Fruit fly (Drosophila melanogaster) whole organism, embryonic: ENCODE data around the gene cu.

Experiments
- BEAF-32 ChIP-seq: fragments of 200-800 bp; sonication (Bioruptor generic); optimal IDR thresholded peaks from 3 replicates; lab custom pipeline; 2017; ENCODE audit warnings: missing biosample characterization, missing genetic modification characterization, mild to moderate bottlenecking, moderate library complexity, missing genetic modification reagents
- Bgb ChIP-seq: fragments of 200-800 bp; sonication (Bioruptor generic); IDR thresholded peaks from 2 replicates; pipeline ENCODE4 v1.3.6; 2022; ENCODE audit warnings: missing biosample characterization, missing genetic modification characterization; ENCODE audit not compliant: partially characterized antibody
- CG10543 ChIP-seq: fragments of 200-800 bp; sonication (Bioruptor generic); optimal IDR thresholded peaks from 3 replicates; lab custom pipeline; 2017; ENCODE audit warnings: missing biosample characterization, mild to moderate bottlenecking, missing genetic modification characterization, moderate library complexity
- CG11093 ChIP-seq: fragments of 200-800 bp; sonication (Bioruptor generic); IDR thresholded peaks from 3 replicates; pipeline ENCODE4 v1.3.6; 2022; ENCODE audit warnings: missing biosample characterization, missing genetic modification characterization
- CG11695 ChIP-seq: fragments of 200-800 bp; sonication (Bioruptor generic); IDR thresholded peaks from 3 replicates; pipeline ENCODE4 v1.3.6; 2022; ENCODE audit warnings: missing biosample characterization, missing genetic modification characterization
- CG11723 ChIP-seq: fragments of 200-800 bp; sonication (Bioruptor generic); optimal IDR thresholded peaks from 2 replicates; lab custom pipeline; 2017; ENCODE audit warnings: missing biosample characterization, mild to moderate bottlenecking, missing genetic modification characterization
- CG13296 ChIP-seq: fragments of 200-800 bp; sonication (Bioruptor generic); optimal IDR thresholded peaks from 3 replicates; lab custom pipeline; 2018; ENCODE audit warnings: missing biosample characterization, mild to moderate bottlenecking, missing genetic modification characterization
- CG15514 ChIP-seq: fragments of 200-800 bp; sonication (Bioruptor generic); optimal IDR thresholded peaks from 3 replicates; lab custom pipeline; 2017; ENCODE audit warnings: missing biosample characterization, missing genetic modification characterization, mild to moderate bottlenecking, moderate library complexity, missing genetic modification reagents
- CG1602 ChIP-seq: fragments of 200-800 bp; sonication (Bioruptor generic); optimal IDR thresholded peaks from 3 replicates; lab custom pipeline; 2016; ENCODE audit warnings: missing biosample characterization, missing genetic modification characterization
- CG2116 ChIP-seq: fragments of 200-800 bp; sonication (Bioruptor generic); optimal IDR thresholded peaks from 3 replicates; lab custom pipeline; 2018; ENCODE audit warnings: missing biosample characterization, mild to moderate bottlenecking, missing genetic modification characterization
- CG2202 ChIP-seq: fragments of 200-800 bp; sonication (Bioruptor generic); optimal IDR thresholded peaks from 2 replicates; lab custom pipeline; 2018; ENCODE audit warnings: missing biosample characterization, mild to moderate bottlenecking, missing genetic modification characterization
- CG31365 ChIP-seq: fragments of 200-800 bp; sonication (Bioruptor generic); optimal IDR thresholded peaks from 2 replicates; lab custom pipeline; 2018; ENCODE audit warnings: missing biosample characterization, mild to moderate bottlenecking, missing genetic modification characterization
- CG32772 ChIP-seq: fragments of 200-800 bp; sonication (Bioruptor generic); IDR thresholded peaks from 2 replicates; pipeline ENCODE4 v1.3.6; 2022; ENCODE audit warnings: missing biosample characterization, missing genetic modification characterization
- CG4820 ChIP-seq: fragments of 200-800 bp; sonication (Bioruptor generic); optimal IDR thresholded peaks from 3 replicates; lab custom pipeline; 2016; ENCODE audit warnings: missing biosample characterization, missing genetic modification characterization
- CG6654 ChIP-seq: fragments of 200-800 bp; sonication (Bioruptor generic); optimal IDR thresholded peaks from 2 replicates; lab custom pipeline; 2017; ENCODE audit warnings: missing biosample characterization, mild to moderate bottlenecking, missing genetic modification characterization
- CG6854 ChIP-seq: fragments of 200-800 bp; sonication (Bioruptor generic); optimal IDR thresholded peaks from 3 replicates; lab custom pipeline; 2017; ENCODE audit warnings: missing biosample characterization, mild to moderate bottlenecking, missing genetic modification characterization
- CG7556 ChIP-seq: fragments of 200-800 bp; sonication (Bioruptor generic); optimal IDR thresholded peaks from 2 replicates; lab custom pipeline; 2017; ENCODE audit warnings: missing biosample characterization, mild to moderate bottlenecking, missing genetic modification characterization
- CG8290 ChIP-seq, 3 experiments: fragments of 200-800 bp; sonication (Bioruptor generic); optimal IDR thresholded peaks; 2 replicates each; lab custom pipeline; 2016 to 2019; ENCODE audit warnings: missing biosample characterization in 3 of 3, missing genetic modification characterization in 3 of 3, mild to moderate bottlenecking in 2 of 3, moderate library complexity in 1 of 3
- CG9727 ChIP-seq: fragments of 200-800 bp; sonication (Bioruptor generic); optimal IDR thresholded peaks from 3 replicates; lab custom pipeline; 2017; ENCODE audit warnings: missing biosample characterization, mild to moderate bottlenecking, missing genetic modification characterization
- Doc3 ChIP-seq: fragments of 200-800 bp; sonication (Bioruptor generic); IDR thresholded peaks from 3 replicates; pipeline ENCODE4 v1.3.6; 2022; ENCODE audit warnings: missing biosample characterization, missing genetic modification characterization; ENCODE audit not compliant: partially characterized antibody
- Dref ChIP-seq: fragments of 200-800 bp; sonication (Bioruptor generic); IDR thresholded peaks from 2 replicates; pipeline ENCODE4 v1.3.6; 2022; ENCODE audit warnings: missing biosample characterization, missing genetic modification characterization
- Eip74EF ChIP-seq, 2 experiments: fragments of 200-800 bp in 1 of 2; fragments of >200 bp in 1 of 2; sonication (Bioruptor generic) in 1 of 2; optimal IDR thresholded peaks; 2 replicates each; lab custom pipeline; 2017 to 2019; ENCODE audit warnings: missing biosample characterization in 2 of 2, missing genetic modification characterization in 2 of 2, mild to moderate bottlenecking in 1 of 2, moderate library complexity in 1 of 2
- HLH4C ChIP-seq: fragments of 200-800 bp; sonication (Bioruptor generic); IDR thresholded peaks from 3 replicates; pipeline ENCODE4 v1.3.6; 2022; ENCODE audit warnings: missing biosample characterization, missing genetic modification characterization; ENCODE audit not compliant: partially characterized antibody
- HLHmδ ChIP-seq: fragments of 200-800 bp; sonication (Bioruptor generic); optimal IDR thresholded peaks from 2 replicates; lab custom pipeline; 2018; ENCODE audit warnings: missing biosample characterization, mild to moderate bottlenecking, missing genetic modification characterization, moderate library complexity
- MBD-R2 ChIP-seq: fragments of 200-800 bp; sonication (Bioruptor generic); IDR thresholded peaks from 2 replicates; pipeline ENCODE4 v1.3.6; 2022; ENCODE audit warnings: missing biosample characterization, missing genetic modification characterization
- NFAT ChIP-seq: fragments of 200-800 bp; sonication (Bioruptor generic); IDR thresholded peaks from 2 replicates; pipeline ENCODE4 v1.3.6; 2022; ENCODE audit warnings: missing biosample characterization, missing genetic modification characterization
- NfI ChIP-seq: fragments of 200-800 bp; sonication (Bioruptor generic); optimal IDR thresholded peaks from 3 replicates; lab custom pipeline; 2018; ENCODE audit warnings: missing biosample characterization, mild to moderate bottlenecking, missing genetic modification characterization, moderate library complexity
- Pdp1 ChIP-seq, 2 experiments: fragments of 200-800 bp; sonication (Bioruptor generic); optimal IDR thresholded peaks; 3 replicates each; lab custom pipeline; 2016; ENCODE audit warnings: missing biosample characterization in 2 of 2, missing genetic modification characterization in 2 of 2, mild to moderate bottlenecking in 1 of 2, moderate library complexity in 1 of 2
- Scr ChIP-seq: fragments of 200-800 bp; sonication (Bioruptor generic); IDR thresholded peaks from 2 replicates; pipeline ENCODE4 v1.3.6; 2022; ENCODE audit warnings: missing biosample characterization, missing genetic modification characterization; ENCODE audit not compliant: partially characterized antibody
- Sin3A ChIP-seq: fragments of >200 bp; optimal IDR thresholded peaks from 2 replicates; lab custom pipeline; 2018
- TFAM ChIP-seq: fragments of 200-800 bp; sonication (Bioruptor generic); optimal IDR thresholded peaks from 2 replicates; lab custom pipeline; 2017; ENCODE audit warnings: missing biosample characterization, missing genetic modification characterization, inconsistent platforms
- ase ChIP-seq: fragments of 200-800 bp; sonication (Bioruptor generic); IDR thresholded peaks from 3 replicates; pipeline ENCODE4 v1.3.6; 2022; ENCODE audit warnings: missing biosample characterization, missing genetic modification characterization
- ci ChIP-seq: fragments of 200-800 bp; sonication (Bioruptor generic); IDR thresholded peaks from 3 replicates; pipeline ENCODE4 v1.3.6; 2022; ENCODE audit warnings: missing biosample characterization, missing genetic modification characterization
- crp ChIP-seq, 2 experiments: fragments of 200-800 bp; sonication (Bioruptor generic); optimal IDR thresholded peaks; 2 replicates in 1 of 2; 3 replicates in 1 of 2; lab custom pipeline; 2017; ENCODE audit warnings: missing biosample characterization in 2 of 2, missing genetic modification characterization in 2 of 2, mild to moderate bottlenecking in 1 of 2, moderate library complexity in 1 of 2
- fd64A ChIP-seq: fragments of 200-800 bp; sonication (Bioruptor generic); optimal IDR thresholded peaks from 3 replicates; lab custom pipeline; 2018; ENCODE audit warnings: missing biosample characterization, mild to moderate bottlenecking, missing genetic modification characterization
- gsb-n ChIP-seq: fragments of 200-800 bp; sonication (Bioruptor generic); optimal IDR thresholded peaks from 3 replicates; lab custom pipeline; 2018; ENCODE audit warnings: missing biosample characterization, mild to moderate bottlenecking, missing genetic modification characterization
- insv ChIP-seq, 2 experiments: fragments of 200-800 bp; sonication (Bioruptor generic); optimal IDR thresholded peaks; 3 replicates each; lab custom pipeline; 2016 to 2018; ENCODE audit warnings: missing biosample characterization in 2 of 2, missing genetic modification characterization in 2 of 2
- kah ChIP-seq: fragments of 200-800 bp; sonication (Bioruptor generic); optimal IDR thresholded peaks from 2 replicates; lab custom pipeline; 2018; ENCODE audit warnings: missing biosample characterization, mild to moderate bottlenecking, missing genetic modification characterization
- maf-S ChIP-seq: fragments of 200-800 bp; sonication (Bioruptor generic); optimal IDR thresholded peaks from 2 replicates; lab custom pipeline; 2016; ENCODE audit warnings: missing biosample characterization, missing genetic modification characterization
- nmo ChIP-seq: fragments of 200-800 bp; sonication (Bioruptor generic); optimal IDR thresholded peaks from 2 replicates; lab custom pipeline; 2018; ENCODE audit warnings: missing biosample characterization, mild to moderate bottlenecking, missing genetic modification characterization, moderate library complexity
- ro ChIP-seq: fragments of 200-800 bp; sonication (Bioruptor generic); IDR thresholded peaks from 2 replicates; pipeline ENCODE4 v1.3.6; 2022; ENCODE audit warnings: missing biosample characterization, missing genetic modification characterization
- salm ChIP-seq: fragments of 200-800 bp; sonication (Bioruptor generic); optimal IDR thresholded peaks from 2 replicates; lab custom pipeline; 2018; ENCODE audit warnings: missing biosample characterization, mild to moderate bottlenecking, missing genetic modification characterization
- sens-2 ChIP-seq: fragments of 200-800 bp; sonication (Bioruptor generic); IDR thresholded peaks from 2 replicates; pipeline ENCODE4 v1.3.6; 2022; ENCODE audit warnings: missing biosample characterization, missing genetic modification characterization
- sob ChIP-seq: fragments of 200-800 bp; sonication (Bioruptor generic); IDR thresholded peaks from 2 replicates; pipeline ENCODE4 v1.3.6; 2022; ENCODE audit warnings: missing biosample characterization, missing genetic modification characterization
- sr ChIP-seq: fragments of 200-800 bp; sonication (Bioruptor generic); IDR thresholded peaks from 3 replicates; pipeline ENCODE4 v1.3.6; 2022; ENCODE audit warnings: missing biosample characterization, missing genetic modification characterization
- sug ChIP-seq: fragments of 200-800 bp; optimal IDR thresholded peaks from 2 replicates; lab custom pipeline; 2019; ENCODE audit warnings: missing biosample characterization, mild to moderate bottlenecking, missing genetic modification characterization, moderate library complexity
- tll ChIP-seq, 2 experiments: fragments of 200-800 bp in 1 of 2; fragments of >200 bp in 1 of 2; sonication (Bioruptor generic) in 1 of 2; optimal IDR thresholded peaks; 2 replicates each; lab custom pipeline; 2017 to 2019; ENCODE audit warnings: missing biosample characterization in 2 of 2, missing genetic modification characterization in 2 of 2, mild to moderate bottlenecking in 1 of 2, moderate library complexity in 1 of 2
- trem ChIP-seq: fragments of 200-800 bp; optimal IDR thresholded peaks from 3 replicates; lab custom pipeline; 2019; ENCODE audit warnings: missing biosample characterization, mild to moderate bottlenecking, missing genetic modification characterization, moderate library complexity
- vnd ChIP-seq: fragments of 200-800 bp; sonication (Bioruptor generic); IDR thresholded peaks from 3 replicates; pipeline ENCODE4 v1.3.6; 2022; ENCODE audit warnings: missing biosample characterization, missing genetic modification characterization; ENCODE audit not compliant: partially characterized antibody

cu gene

DNA sequence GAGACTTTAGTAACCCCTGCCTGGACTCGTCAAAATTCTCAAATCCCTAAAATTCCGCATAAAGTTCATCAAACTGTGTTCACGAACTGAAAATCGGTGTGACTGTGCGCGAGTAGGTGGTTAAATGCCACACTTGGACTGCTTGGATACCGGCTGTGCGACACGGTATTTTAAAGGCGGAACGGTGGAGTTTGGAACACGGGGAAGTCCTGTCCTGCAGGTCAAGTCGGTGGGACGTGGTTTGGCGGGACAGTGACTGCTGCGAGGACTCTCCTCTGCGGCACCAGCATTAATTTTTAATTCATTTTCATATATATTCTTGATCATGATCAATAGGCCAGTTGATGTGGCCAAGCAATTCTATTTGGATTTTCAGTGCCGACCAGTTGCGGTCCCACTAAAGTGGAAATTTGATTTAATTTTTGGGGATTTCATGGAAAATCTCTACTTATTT lies 37.6 kb downstream of the cu start, which contains the start of the genes Arfip and CG17721 (continued):
- TF ChIP-seq CG11723 (GFP tag; lab: Kevin White, UChicago): no peak
- TF ChIP-seq vnd (GFP tag; lab: Robert Waterston, UW): no peak
- TF ChIP-seq CG6654 (GFP tag; lab: Kevin White, UChicago): peak; percentile 67
- TF ChIP-seq tll (GFP tag; optimal IDR thresholded peaks at IDR 0.05; lab: Kevin White, UChicago): no peak
- TF ChIP-seq Sin3A (lab: Kevin White, UChicago): peak; percentile 93
- TF ChIP-seq fd64A (GFP tag; lab: Kevin White, UChicago): no peak
- no peak for TF ChIP-seq sens-2 (GFP tag; lab: Robert Waterston, UW)
- no peak for TF ChIP-seq NfI (GFP tag; lab: Kevin White, UChicago)
- TF ChIP-seq CG2202: no peak
- no peak for TF ChIP-seq sob
- TF ChIP-seq CG7556 (GFP tag; lab: Kevin White, UChicago): no peak
- TF ChIP-seq CG11695 (GFP tag; lab: Robert Waterston, UW): no peak
- no peak for TF ChIP-seq NFAT
- TF ChIP-seq CG9727: peak; percentile 7
- TF ChIP-seq CG13296 (GFP tag; lab: Kevin White, UChicago): no peak
- no peak for TF ChIP-seq CG6854 (GFP tag; lab: Kevin White, UChicago)
- TF ChIP-seq CG4820 (GFP tag; lab: Kevin White, UChicago): no peak
- no peak for TF ChIP-seq CG10543 (GFP tag; lab: Kevin White, UChicago)
- no peak for TF ChIP-seq gsb-n (tag; lab: Kevin White, UChicago)
- TF ChIP-seq sr (GFP tag; lab: Robert Waterston, UW): no peak
- no peak for TF ChIP-seq Pdp1 (GFP tag; optimal IDR thresholded peaks at IDR 0.05; lab: Kevin White, UChicago)
- TF ChIP-seq kah (GFP tag; lab: Kevin White, UChicago): no peak
- peak; percentile 21 for TF ChIP-seq CG2116 (GFP tag; lab: Kevin White, UChicago)
- no peak for TF ChIP-seq ci (GFP tag; lab: Robert Waterston, UW)
- TF ChIP-seq HLH4C (GFP tag; lab: Robert Waterston, UW): no peak
- TF ChIP-seq TFAM (GFP tag; lab: Kevin White, UChicago): no peak
- TF ChIP-seq trem (tag; lab: Kevin White, UChicago): peak; percentile 74
- TF ChIP-seq Scr (GFP tag; lab: Robert Waterston, UW): no peak
- peak; percentile 89 for TF ChIP-seq MBD-R2 (GFP tag; lab: Robert Waterston, UW)
- no peak for TF ChIP-seq CG1602 (GFP tag; lab: Kevin White, UChicago)
- TF ChIP-seq Dref (GFP tag; lab: Robert Waterston, UW): no peak
- TF ChIP-seq crp (GFP tag; optimal IDR thresholded peaks at IDR 0.05; lab: Kevin White, UChicago): peak in 1 of 2 experiments; percentile 57
- no peak for TF ChIP-seq maf-S (GFP tag; lab: Kevin White, UChicago)
- TF ChIP-seq HLHmδ (GFP tag; lab: Kevin White, UChicago): peak; percentile 12
- peak; percentile 68 for TF ChIP-seq nmo
- TF ChIP-seq CG8290 (GFP tag; optimal IDR thresholded peaks at IDR 0.05; lab: Kevin White, UChicago): peak; percentile 10
- no peak for TF ChIP-seq CG8290 (tag; optimal IDR thresholded peaks at IDR 0.05; lab: Kevin White, UChicago)
- peak; percentile 16 for TF ChIP-seq sug (tag; lab: Kevin White, UChicago)
- no peak for TF ChIP-seq CG32772
- TF ChIP-seq CG15514: peak; percentile 57
- no peak for TF ChIP-seq salm (tag; lab: Kevin White, UChicago)
- TF ChIP-seq BEAF-32 (GFP tag; lab: Kevin White, UChicago): peak; percentile 49
- peak in 1 of 2 experiments; percentile 30 for TF ChIP-seq insv (GFP tag; optimal IDR thresholded peaks at IDR 0.05; lab: Kevin White, UChicago)
- no peak for TF ChIP-seq CG11093 (GFP tag; lab: Robert Waterston, UW)
- no peak for TF ChIP-seq Eip74EF (GFP tag; optimal IDR thresholded peaks at IDR 0.05; lab: Kevin White, UChicago)
- TF ChIP-seq Bgb (GFP tag; lab: Robert Waterston, UW): no peak
- TF ChIP-seq Doc3: no peak
- peak; percentile 89 for TF ChIP-seq CG31365 (tag; lab: Kevin White, UChicago)
- no peak for TF ChIP-seq ase (GFP tag; lab: Robert Waterston, UW)
- TF ChIP-seq ro (GFP tag; lab: Robert Waterston, UW): no peak
